Fruit fly (Drosophila melanogaster) whole organism, adult: ENCODE measurements around the gene Atg4b.

ENCODE experiments used
- CG11617 ChIP-seq: fragments of 200-800 bp; sonication (Bioruptor generic); optimal IDR thresholded peaks from 2 replicates; lab custom pipeline; 2017; ENCODE audit warnings: mild to moderate bottlenecking, missing biosample characterization, missing genetic modification reagents, missing genetic modification characterization
- CG12768 ChIP-seq: fragments of 200-800 bp; sonication (Bioruptor generic); optimal IDR thresholded peaks from 2 replicates; lab custom pipeline; 2017; ENCODE audit warnings: missing biosample characterization, missing genetic modification characterization, mild to moderate bottlenecking, moderate library complexity, missing genetic modification reagents
- CG14711 ChIP-seq: fragments of 200-800 bp; sonication (Bioruptor generic); optimal IDR thresholded peaks from 2 replicates; lab custom pipeline; 2018; ENCODE audit warnings: missing biosample characterization, mild to moderate bottlenecking, missing genetic modification characterization, moderate library complexity
- CG1620 ChIP-seq: fragments of 200-800 bp; sonication (Bioruptor generic); optimal IDR thresholded peaks from 2 replicates; lab custom pipeline; 2016; ENCODE audit warnings: missing biosample characterization, missing genetic modification characterization
- CG33017 ChIP-seq: fragments of 200-800 bp; sonication (Bioruptor generic); optimal IDR thresholded peaks from 2 replicates; lab custom pipeline; 2018; ENCODE audit warnings: missing biosample characterization, mild to moderate bottlenecking, missing genetic modification characterization, moderate library complexity
- CG5204 ChIP-seq: fragments of 200-800 bp; sonication (Bioruptor generic); optimal IDR thresholded peaks from 2 replicates; lab custom pipeline; 2016; ENCODE audit warnings: missing biosample characterization, missing genetic modification characterization
- CG7045 ChIP-seq: fragments of 200-800 bp; sonication (Bioruptor generic); optimal IDR thresholded peaks from 2 replicates; lab custom pipeline; 2017; ENCODE audit warnings: missing biosample characterization, mild to moderate bottlenecking, missing genetic modification characterization
- CG7101 ChIP-seq: fragments of 200-800 bp; sonication (Bioruptor generic); optimal IDR thresholded peaks from 2 replicates; lab custom pipeline; 2018; ENCODE audit warnings: missing biosample characterization, mild to moderate bottlenecking, missing genetic modification characterization, moderate library complexity
- Clk ChIP-seq: fragments of 200-800 bp; sonication (Bioruptor generic); optimal IDR thresholded peaks from 2 replicates; lab custom pipeline; 2017; ENCODE audit warnings: missing biosample characterization, missing genetic modification characterization
- Crg-1 ChIP-seq: fragments of 200-800 bp; sonication (Bioruptor generic); optimal IDR thresholded peaks from 2 replicates; lab custom pipeline; 2016; ENCODE audit warnings: missing biosample characterization, missing genetic modification characterization
- Hr96 ChIP-seq: fragments of 200-800 bp; sonication (Bioruptor generic); optimal IDR thresholded peaks from 2 replicates; lab custom pipeline; 2016; ENCODE audit warnings: missing biosample characterization, missing genetic modification characterization
- Mnt ChIP-seq: fragments of 200-800 bp; sonication (Bioruptor generic); optimal IDR thresholded peaks from 2 replicates; lab custom pipeline; 2016; ENCODE audit warnings: missing biosample characterization, mild to moderate bottlenecking, missing genetic modification characterization
- bab1 ChIP-seq: fragments of 200-800 bp; sonication (Bioruptor generic); optimal IDR thresholded peaks from 3 replicates; lab custom pipeline; 2019; ENCODE audit warnings: missing biosample characterization, mild to moderate bottlenecking, missing genetic modification characterization, moderate library complexity
- cic ChIP-seq: fragments of 200-800 bp; sonication (Bioruptor generic); optimal IDR thresholded peaks from 2 replicates; lab custom pipeline; 2017; ENCODE audit warnings: missing biosample characterization, mild to moderate bottlenecking, missing genetic modification characterization, moderate library complexity
- cnc ChIP-seq, 2 experiments: fragments of >200 bp; optimal IDR thresholded peaks; 2 replicates each; lab custom pipeline; 2017
- kay ChIP-seq: fragments of 200-800 bp; sonication (Bioruptor generic); peaks from one replicate; lab custom pipeline; 2016; ENCODE audit warnings: missing biosample characterization, missing genetic modification characterization, borderline replicate concordance
- ovo ChIP-seq: fragments of 200-800 bp; sonication (Bioruptor generic); optimal IDR thresholded peaks from 2 replicates; lab custom pipeline; 2016; ENCODE audit warnings: missing biosample characterization, missing genetic modification characterization
- pad ChIP-seq: fragments of 200-800 bp; sonication (Bioruptor generic); optimal IDR thresholded peaks from 3 replicates; lab custom pipeline; 2017; ENCODE audit warnings: missing biosample characterization, missing genetic modification characterization, mild to moderate bottlenecking, moderate library complexity, missing genetic modification reagents
- tj ChIP-seq: fragments of 200-800 bp; sonication (Bioruptor generic); optimal IDR thresholded peaks from 3 replicates; lab custom pipeline; 2017; ENCODE audit warnings: missing biosample characterization, mild to moderate bottlenecking, missing genetic modification characterization, moderate library complexity
- toe ChIP-seq: fragments of 200-800 bp; sonication (Bioruptor generic); optimal IDR thresholded peaks from 2 replicates; lab custom pipeline; 2016; ENCODE audit warnings: missing biosample characterization, missing genetic modification characterization

The Atg4b gene

dm6 chr3R:15346018-15346383 lies 10.7 kb downstream of the Atg4b start, which contains the start of the genes Surf4 and CG31301:
Surf4 (minus strand) TSS chr3R:15346176.
CG31301 (plus strand) TSS chr3R:15346205.
- peak; percentile 41 for TF ChIP-seq bab1 (GFP tag; lab: Kevin White, UChicago)
- peak; percentile 84 for TF ChIP-seq Mnt
- TF ChIP-seq cic = no peak

DNA sequence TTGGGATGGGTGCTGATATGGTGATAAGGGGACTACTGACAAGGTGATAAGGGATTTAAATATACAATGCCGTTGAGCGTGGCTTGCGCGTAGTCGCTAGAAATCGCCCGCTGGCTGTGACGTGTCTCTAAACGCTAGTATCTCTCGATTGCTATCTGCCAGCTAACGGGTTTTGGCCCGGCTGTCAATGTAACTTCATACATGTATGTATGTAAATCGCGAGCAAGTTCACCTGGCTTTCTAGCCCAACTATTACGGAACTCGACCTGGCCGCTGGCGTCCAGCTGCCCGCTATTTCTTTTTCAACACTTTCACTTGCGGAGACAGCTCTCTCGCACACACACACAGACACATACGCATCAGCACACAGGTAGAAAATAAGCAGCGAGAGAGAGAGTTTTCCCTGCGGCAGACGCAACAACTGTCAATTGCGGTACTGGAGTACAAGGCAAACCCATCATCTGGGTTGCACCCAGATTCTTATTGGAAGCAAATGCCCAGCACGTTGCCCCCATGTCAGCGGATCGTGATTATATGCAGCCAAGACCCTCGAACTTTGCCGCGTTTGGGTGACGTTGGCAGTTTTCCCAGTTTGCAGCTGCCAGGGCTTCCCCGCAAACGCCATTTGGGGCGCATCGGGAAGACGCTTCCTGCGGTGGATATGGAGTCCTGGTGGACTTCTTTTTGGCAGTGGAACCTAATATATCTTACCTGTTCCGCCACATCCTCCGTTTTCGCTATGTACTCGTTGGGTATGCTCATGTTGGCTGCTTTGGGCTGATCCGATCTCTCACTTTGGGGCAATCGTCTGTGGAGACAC lies 11.3 kb downstream of the Atg4b start:
- TF ChIP-seq kay (GFP tag; lab: Kevin White, UChicago) (no peak), ovo (GFP tag; lab: Kevin White, UChicago) (peak; percentile 10), CG5204 (GFP tag; lab: Kevin White, UChicago) (no peak), Clk (GFP tag; lab: Kevin White, UChicago) (no peak), CG14711 (tag; lab: Kevin White, UChicago) (no peak), cic (no peak), CG33017 (tag; lab: Kevin White, UChicago) (no peak), cnc (optimal IDR thresholded peaks at IDR 0.05; lab: Kevin White, UChicago) (peak; percentile 60 to 77), tj (peak; percentile 21)

- peak; percentile 86 for TF ChIP-seq CG11617 (GFP tag; lab: Kevin White, UChicago)
- peak; percentile 58 for TF ChIP-seq cic
- peak; percentile 67 for TF ChIP-seq CG7045 (GFP tag; lab: Kevin White, UChicago)
- peak; percentile 78 for TF ChIP-seq Crg-1 (GFP tag; lab: Kevin White, UChicago)
- peak; percentile 35 for TF ChIP-seq CG12768 (GFP tag; lab: Kevin White, UChicago)
- no peak for TF ChIP-seq cnc (optimal IDR thresholded peaks at IDR 0.05; lab: Kevin White, UChicago)
- peak; percentile 24 for TF ChIP-seq CG33017 (tag; lab: Kevin White, UChicago)
- peak; percentile 58 for TF ChIP-seq CG7101
- TF ChIP-seq bab1 (GFP tag; lab: Kevin White, UChicago) = peak; percentile 1
- no peak for TF ChIP-seq Hr96 (GFP tag; lab: Kevin White, UChicago)
- peak; percentile 44 for TF ChIP-seq CG14711 (tag; lab: Kevin White, UChicago)
- peak; percentile 68 for TF ChIP-seq pad (GFP tag; lab: Kevin White, UChicago)
- no peak for TF ChIP-seq CG5204 (GFP tag; lab: Kevin White, UChicago)
- no peak for TF ChIP-seq tj
- peak; percentile 90 for TF ChIP-seq toe (GFP tag; lab: Kevin White, UChicago)
- TF ChIP-seq CG1620 = peak; percentile 64
- TF ChIP-seq ovo (GFP tag; lab: Kevin White, UChicago) = peak; percentile 38
- peak; percentile 51 for TF ChIP-seq Clk (GFP tag; lab: Kevin White, UChicago)
- peak; percentile 82 for TF ChIP-seq Mnt
- TF ChIP-seq kay (GFP tag; lab: Kevin White, UChicago) = no peak
These were observed 13.6 kb downstream of the Atg4b start, which contains the start of gene Nagk for dm6 chr3R:15342926-15343685. Nagk (minus strand) TSS chr3R:15343256.

DNA sequence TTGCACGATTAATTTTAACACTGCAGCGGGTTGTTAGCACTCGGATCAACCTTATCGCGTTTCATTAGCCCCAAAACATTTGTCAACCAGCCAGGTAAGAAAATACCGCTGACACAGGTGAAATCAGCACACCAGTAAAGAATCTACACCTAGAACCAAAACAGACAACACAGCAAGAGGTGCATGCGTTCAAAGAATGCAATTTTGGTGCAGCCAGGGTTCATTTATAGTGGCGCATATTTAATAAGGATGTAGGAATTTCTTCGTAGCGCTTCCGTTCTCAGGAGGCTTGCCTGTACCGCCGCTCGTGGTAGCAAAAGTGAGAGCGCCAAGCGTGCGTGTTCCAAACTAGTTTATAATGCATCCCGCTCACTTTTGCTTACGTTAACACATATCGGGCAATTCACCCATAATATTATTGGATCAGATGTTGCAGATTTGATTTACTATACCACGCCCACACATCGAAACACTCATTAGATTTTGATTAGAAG lies 14.2 kb downstream of the Atg4b start:
- TF ChIP-seq tj (peak; percentile 94), kay (GFP tag; lab: Kevin White, UChicago) (no peak), CG12768 (GFP tag; lab: Kevin White, UChicago) (peak; percentile 0), ovo (GFP tag; lab: Kevin White, UChicago) (no peak), cnc (optimal IDR thresholded peaks at IDR 0.05; lab: Kevin White, UChicago) (no peak), bab1 (GFP tag; lab: Kevin White, UChicago) (no peak), CG5204 (GFP tag; lab: Kevin White, UChicago) (no peak), CG11617 (GFP tag; lab: Kevin White, UChicago) (no peak), CG33017 (tag; lab: Kevin White, UChicago) (no peak), CG14711 (tag; lab: Kevin White, UChicago) (no peak), CG7101 (no peak), CG7045 (GFP tag; lab: Kevin White, UChicago) (peak; percentile 3), Mnt (no peak), Hr96 (GFP tag; lab: Kevin White, UChicago) (no peak), Clk (GFP tag; lab: Kevin White, UChicago) (no peak)

DNA sequence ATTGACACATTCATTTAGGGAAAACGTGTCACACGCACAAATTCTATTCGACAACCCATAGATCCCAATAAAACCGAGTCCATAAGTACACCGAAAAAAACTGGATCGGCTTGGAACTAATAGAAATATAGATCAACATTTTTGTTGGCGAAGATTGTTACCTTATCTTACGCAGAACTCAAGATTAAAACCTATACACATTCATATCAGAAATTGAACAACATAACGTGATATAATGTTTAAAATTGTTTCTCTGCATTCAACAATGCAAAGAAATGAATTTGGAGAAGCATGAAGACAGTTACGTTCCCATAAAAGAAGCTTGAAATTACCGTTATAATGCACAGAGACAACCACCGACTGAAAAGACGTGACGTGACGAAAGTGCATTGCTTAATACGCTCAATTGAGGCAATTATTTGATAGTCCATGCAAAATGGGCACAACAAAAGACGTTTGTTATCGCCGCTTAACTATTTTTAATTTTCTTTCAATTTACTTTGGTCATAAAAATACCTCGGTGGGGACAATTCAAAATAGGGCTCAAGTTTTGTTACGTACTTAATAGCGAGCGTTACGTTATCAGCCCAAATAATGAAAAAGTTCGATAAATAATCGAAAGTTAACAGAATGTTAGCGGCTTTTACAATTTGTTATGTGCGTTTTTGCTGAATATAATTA lies 16.5 kb downstream of the Atg4b start, which contains the start of gene SerRS-m:
TSS of gene SerRS-m (plus strand) at position 616 of the 681 bp plus-strand sequence.
- TF ChIP-seq bab1 (GFP tag; lab: Kevin White, UChicago) (peak; percentile 5), CG11617 (GFP tag; lab: Kevin White, UChicago) (peak; percentile 1), CG7045 (GFP tag; lab: Kevin White, UChicago) (no peak), Hr96 (GFP tag; lab: Kevin White, UChicago) (no peak), ovo (GFP tag; lab: Kevin White, UChicago) (peak; percentile 43), Mnt (no peak)
